Fruit fly (Drosophila melanogaster): Measurements from ENCODE around the gene Cpr72Eb.

The Cpr72Eb gene

dm6 chr3L:16412394-16412950 lies 47.8 kb downstream of the Cpr72Eb start, which contains the start of gene Serinc (continued):
- TF ChIP-seq CG3407 (GFP tag; optimal IDR thresholded peaks at IDR 0.05) (peak; percentile 56), chm (GFP tag; IDR thresholded peaks at IDR 0.05) (no peak), CG13424 (tag; optimal IDR thresholded peaks at IDR 0.05) (peak; percentile 71), aop (GFP tag; IDR thresholded peaks at IDR 0.05) (no peak), dm (GFP tag; optimal IDR thresholded peaks at IDR 0.05) (peak; percentile 49), amos (GFP tag; IDR thresholded peaks at IDR 0.05; ENCODE audit: partially characterized antibody) (peak; percentile 98), Tbp (GFP tag; optimal IDR thresholded peaks at IDR 0.05) (no peak), CG14667 (GFP tag; IDR thresholded peaks at IDR 0.05) (0 out of 2 replicates have a peak, but pooled peaks have one; percentile 21), lab (GFP tag; optimal IDR thresholded peaks at IDR 0.05) (no peak), so (GFP tag; IDR thresholded peaks at IDR 0.05) (no peak), fd64A (GFP tag; optimal IDR thresholded peaks at IDR 0.05) (no peak), chinmo (GFP tag; IDR thresholded peaks at IDR 0.05; ENCODE audit: partially characterized antibody) (peak; percentile 92; the same call in 3 of the 4 replicates), CG2678 (tag; optimal IDR thresholded peaks at IDR 0.05) (no peak), Oaz (GFP tag; IDR thresholded peaks at IDR 0.05) (no peak), CG7556 (GFP tag; optimal IDR thresholded peaks at IDR 0.05) (peak; percentile 21), CG6689 (GFP tag; IDR thresholded peaks at IDR 0.05) (no peak), CG12942 (GFP tag; optimal IDR thresholded peaks at IDR 0.05) (peak; percentile 28), CG1529 (GFP tag; optimal IDR thresholded peaks at IDR 0.05) (peak; percentile 7), slp2 (GFP tag; optimal IDR thresholded peaks at IDR 0.05) (peak; percentile 8), Ets97D (GFP tag; optimal IDR thresholded peaks at IDR 0.05) (peak; percentile 75), ash1 (GFP tag; optimal IDR thresholded peaks at IDR 0.05) (no peak), CG7786 (GFP tag; optimal IDR thresholded peaks at IDR 0.05) (no peak), CG9437 (GFP tag; optimal IDR thresholded peaks at IDR 0.05) (peak; percentile 81), Awh (GFP tag; IDR thresholded peaks at IDR 0.05) (no peak), sob (GFP tag; IDR thresholded peaks at IDR 0.05) (peak; percentile 72), HLH54F (GFP tag; optimal IDR thresholded peaks at IDR 0.05) (peak; percentile 58), bsh (GFP tag; optimal IDR thresholded peaks at IDR 0.05) (peak in 1 of 2 experiments; percentile 42), knrl (GFP tag; IDR thresholded peaks at IDR 0.05; ENCODE audit: partially characterized antibody) (peak; percentile 99), CG12155 (GFP tag; optimal IDR thresholded peaks at IDR 0.05) (peak; percentile 30), Gsc (GFP tag; IDR thresholded peaks at IDR 0.05) (no peak), lilli (GFP tag; optimal IDR thresholded peaks at IDR 0.05) (peak; percentile 78), CG11696 (GFP tag; IDR thresholded peaks at IDR 0.05) (no peak), Bdp1 (GFP tag; optimal IDR thresholded peaks at IDR 0.05) (peak; percentile 49), gcm2 (GFP tag; optimal IDR thresholded peaks at IDR 0.05) (no peak), H15 (GFP tag; IDR thresholded peaks at IDR 0.05) (no peak), CG2116 (GFP tag; optimal IDR thresholded peaks at IDR 0.05) (peak; percentile 84), dmrt11E (tag; optimal IDR thresholded peaks at IDR 0.05) (peak; percentile 40), salm (tag; optimal IDR thresholded peaks at IDR 0.05) (no peak), CG10366 (GFP tag; IDR thresholded peaks at IDR 0.05) (no peak), Dad (GFP tag; optimal IDR thresholded peaks at IDR 0.05) (peak; percentile 69), Mad (GFP tag; optimal IDR thresholded peaks at IDR 0.05) (peak; percentile 62), Hr78 (GFP tag; optimal IDR thresholded peaks at IDR 0.05) (no peak), ERR (GFP tag; optimal IDR thresholded peaks at IDR 0.05) (no peak), row (GFP tag; IDR thresholded peaks at IDR 0.05) (peak; percentile 81), CG7271 (tag; optimal IDR thresholded peaks at IDR 0.05) (no peak), Opbp (GFP tag; IDR thresholded peaks at IDR 0.05; ENCODE audit: partially characterized antibody) (peak; percentile 98), CG17385 (GFP tag; optimal IDR thresholded peaks at IDR 0.05) (peak; percentile 38), CG12744 (GFP tag; optimal IDR thresholded peaks at IDR 0.05) (no peak), ro (GFP tag; IDR thresholded peaks at IDR 0.05) (no peak), lola (GFP tag; optimal IDR thresholded peaks at IDR 0.05) (peak in 1 of 3 experiments; percentile 44)
